Worm (Caenorhabditis elegans): ENCODE data around the gene col-77.

ce11 chrII:8390751-8391150, 31.6 kb upstream of the col-77 start, which contains the start of gene F49E12.10:
- TF ChIP-seq pqm-1 (tag; optimal IDR thresholded peaks at IDR 0.05) (no peak), ama-1 (optimal IDR thresholded peaks at IDR 0.05) (no peak), blmp-1 (tag; optimal IDR thresholded peaks at IDR 0.05) (no peak), nhr-77 (tag; optimal IDR thresholded peaks at IDR 0.05) (no peak), fkh-10 (GFP tag; optimal IDR thresholded peaks at IDR 0.05) (no peak), nhr-85 (tag) (no peak), ztf-4 (tag; optimal IDR thresholded peaks at IDR 0.05) (no peak)

Measured in whole organism, L1 larva.